Fruit fly (Drosophila melanogaster): Measurements from ENCODE around the gene CG7387.

Gene CG7387

dm6 chr3L:8191042-8191613 is 1.8 kb downstream of the CG7387 start, which contains the start of gene MED24:
Gene MED24 (plus strand): TSS chr3L:8191270.
- TF ChIP-seq h (optimal IDR thresholded peaks at IDR 0.05) (no peak), insv (optimal IDR thresholded peaks at IDR 0.05) (no peak), ttk (optimal IDR thresholded peaks at IDR 0.05) (no peak), Sin3A (optimal IDR thresholded peaks at IDR 0.05) (no peak), Myc (optimal IDR thresholded peaks at IDR 0.05) (no peak), psq (optimal IDR thresholded peaks at IDR 0.05) (no peak)

- no peak for TF ChIP-seq h (optimal IDR thresholded peaks at IDR 0.05)
- no peak for TF ChIP-seq Sin3A (optimal IDR thresholded peaks at IDR 0.05)
- no peak for TF ChIP-seq insv (optimal IDR thresholded peaks at IDR 0.05)
- TF ChIP-seq psq (optimal IDR thresholded peaks at IDR 0.05) = no peak
- TF ChIP-seq Myc (optimal IDR thresholded peaks at IDR 0.05) = no peak
- no peak for TF ChIP-seq ttk (optimal IDR thresholded peaks at IDR 0.05)
These were observed 3.7 kb downstream of the CG7387 start for dm6 chr3L:8189234-8189633.

- TF ChIP-seq psq (optimal IDR thresholded peaks at IDR 0.05) = no peak
- TF ChIP-seq insv (optimal IDR thresholded peaks at IDR 0.05) = no peak
- no peak for TF ChIP-seq Sin3A (optimal IDR thresholded peaks at IDR 0.05)
- TF ChIP-seq h (optimal IDR thresholded peaks at IDR 0.05) = no peak
- no peak for TF ChIP-seq ttk (optimal IDR thresholded peaks at IDR 0.05)
- TF ChIP-seq Myc (optimal IDR thresholded peaks at IDR 0.05) = no peak
These were observed 5.5 kb downstream of the CG7387 start for dm6 chr3L:8187397-8187811.

DNA sequence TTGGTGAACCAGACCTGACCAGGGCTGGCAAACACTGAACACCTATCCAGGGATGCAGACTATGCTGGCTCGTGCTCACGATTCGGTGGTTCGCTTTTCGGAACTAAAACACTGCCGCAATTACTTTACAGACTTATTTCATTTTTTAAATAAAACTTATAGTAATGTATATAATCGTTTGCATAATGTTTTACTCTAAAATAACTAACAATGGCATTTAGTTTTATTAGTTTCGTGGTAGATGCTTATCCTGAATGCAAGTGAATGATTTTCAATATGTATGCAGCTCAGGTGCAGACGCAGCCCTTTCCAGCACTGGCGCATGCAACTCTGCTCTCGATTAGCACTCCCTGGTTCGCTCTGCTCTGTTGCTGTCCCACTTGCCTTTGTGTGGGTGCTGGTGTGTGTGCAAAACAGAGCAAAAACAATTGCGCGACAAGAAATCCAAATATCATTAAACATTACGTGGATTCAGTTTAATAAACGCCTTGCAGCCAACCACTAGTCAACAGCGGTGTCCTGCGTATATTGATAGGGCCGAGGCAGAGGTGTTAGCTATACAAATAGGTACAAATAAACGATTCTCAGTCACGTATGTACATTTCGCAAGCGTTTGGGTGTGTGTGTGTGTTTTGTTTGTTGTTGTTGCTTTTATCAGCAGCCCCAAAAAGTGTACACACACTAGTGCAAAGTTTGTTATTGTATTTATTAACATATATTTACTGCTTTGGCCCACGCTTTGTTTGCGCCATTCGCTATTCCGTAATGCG is 6.1 kb downstream of the CG7387 start, which contains the start of the genes ERR and Atg18a:
Gene ERR, minus strand, starts transcription at position 45 of the 770 bp plus-strand sequence.
Gene Atg18a, plus strand, starts transcription at position 231 of the 770 bp plus-strand sequence.
- TF ChIP-seq ttk (optimal IDR thresholded peaks at IDR 0.05) (no peak), insv (optimal IDR thresholded peaks at IDR 0.05) (no peak), h (optimal IDR thresholded peaks at IDR 0.05) (no peak), Myc (optimal IDR thresholded peaks at IDR 0.05) (no peak), psq (optimal IDR thresholded peaks at IDR 0.05) (no peak), Sin3A (optimal IDR thresholded peaks at IDR 0.05) (no peak)

DNA sequence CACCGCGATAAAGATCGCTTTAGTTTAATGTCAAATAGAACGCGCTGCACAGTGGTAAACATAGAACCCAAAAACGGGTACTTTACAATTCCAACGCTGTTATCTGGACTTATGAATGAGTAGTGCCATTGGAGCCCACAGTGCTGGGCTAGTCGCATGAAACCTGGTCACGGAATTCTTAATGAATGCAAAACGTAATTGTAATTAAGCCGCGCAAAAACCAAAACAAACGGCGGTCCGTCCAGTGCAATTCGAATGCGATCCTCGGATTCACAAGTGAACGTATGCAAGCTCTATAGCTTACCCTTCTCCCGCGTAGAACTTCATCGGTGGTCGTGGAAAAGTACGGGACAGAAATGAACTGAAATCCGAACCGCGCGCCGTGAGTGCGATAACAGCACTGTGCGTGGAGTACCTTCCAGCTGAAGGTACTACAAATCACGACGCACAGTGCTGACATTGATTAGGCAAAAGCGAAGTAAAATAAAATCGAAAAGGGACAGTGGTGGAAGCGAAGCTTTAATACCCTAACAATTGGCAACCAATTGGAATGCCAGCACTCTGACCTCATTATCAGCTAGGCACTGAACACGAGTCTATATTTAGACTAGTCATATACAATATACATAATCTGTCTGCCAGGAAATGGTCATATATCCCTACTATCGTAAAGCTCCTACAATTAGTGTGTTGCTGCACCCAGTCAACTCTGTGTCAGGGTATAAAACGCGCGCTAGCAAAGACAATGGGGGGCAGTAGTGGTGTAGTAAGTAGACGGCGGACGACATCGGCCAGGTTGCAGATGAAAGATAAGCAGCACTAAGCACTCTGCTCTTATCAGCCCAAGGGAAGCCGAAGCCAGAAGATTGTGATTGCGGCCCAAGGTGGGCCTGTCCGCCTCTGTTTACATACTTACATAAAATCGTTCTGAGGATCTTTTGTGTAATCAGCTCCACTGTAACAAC is 7.4 kb downstream of the CG7387 start:
- no peak for TF ChIP-seq insv (optimal IDR thresholded peaks at IDR 0.05)
- no peak for TF ChIP-seq h (optimal IDR thresholded peaks at IDR 0.05)
- no peak for TF ChIP-seq psq (optimal IDR thresholded peaks at IDR 0.05)
- no peak for TF ChIP-seq Sin3A (optimal IDR thresholded peaks at IDR 0.05)

- TF ChIP-seq insv (optimal IDR thresholded peaks at IDR 0.05) (no peak), Sin3A (optimal IDR thresholded peaks at IDR 0.05) (no peak), ttk (optimal IDR thresholded peaks at IDR 0.05) (no peak), h (optimal IDR thresholded peaks at IDR 0.05) (no peak), psq (optimal IDR thresholded peaks at IDR 0.05) (no peak), Myc (optimal IDR thresholded peaks at IDR 0.05) (no peak)
These were observed 12.3 kb downstream of the CG7387 start, which contains the start of the genes mthl7 and Uxs for dm6 chr3L:8180464-8181137. Gene mthl7 (minus strand): TSS chr3L:8180514. Gene Uxs (plus strand): TSS chr3L:8180923.

dm6 chr3L:8177795-8178564 is 14.9 kb downstream of the CG7387 start, which contains the start of gene Nmt:
Gene Nmt (minus strand): TSS chr3L:8178429.
- TF ChIP-seq Myc (optimal IDR thresholded peaks at IDR 0.05) (no peak), insv (optimal IDR thresholded peaks at IDR 0.05) (no peak), Sin3A (optimal IDR thresholded peaks at IDR 0.05) (no peak), psq (optimal IDR thresholded peaks at IDR 0.05) (no peak), h (optimal IDR thresholded peaks at IDR 0.05) (no peak), ttk (optimal IDR thresholded peaks at IDR 0.05) (no peak)

dm6 chr3L:8175818-8176217 is 17.1 kb downstream of the CG7387 start, which contains the start of gene RecQ4:
Gene RecQ4 (minus strand): TSS chr3L:8175978.
- TF ChIP-seq insv (optimal IDR thresholded peaks at IDR 0.05) (no peak), h (optimal IDR thresholded peaks at IDR 0.05) (no peak), psq (optimal IDR thresholded peaks at IDR 0.05) (no peak), Myc (optimal IDR thresholded peaks at IDR 0.05) (no peak)

DNA sequence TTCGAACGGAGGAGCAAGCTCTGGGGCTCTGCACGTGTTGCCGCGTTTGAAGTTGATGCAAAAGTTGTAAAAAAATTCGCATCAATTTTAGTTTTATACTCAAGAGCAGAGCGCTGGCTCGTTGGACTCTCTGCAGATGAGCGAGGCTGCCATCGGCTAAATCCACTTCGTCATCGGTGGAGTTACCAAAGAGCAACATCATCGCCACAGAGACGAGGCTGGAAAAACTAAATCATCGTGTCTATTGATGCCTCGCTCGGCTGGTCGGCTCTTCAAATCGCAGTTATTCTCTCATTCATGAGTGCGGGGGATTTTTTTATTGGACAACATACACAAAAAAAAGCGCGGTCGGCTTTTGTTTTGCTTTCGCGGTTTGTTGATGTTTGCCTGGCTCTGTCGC is 27.5 kb downstream of the CG7387 start, which contains the start of gene CG13675:
Gene CG13675, minus strand, starts transcription at position 83 of the 400 bp plus-strand sequence.
- TF ChIP-seq h (optimal IDR thresholded peaks at IDR 0.05) (no peak), insv (optimal IDR thresholded peaks at IDR 0.05) (no peak), Sin3A (optimal IDR thresholded peaks at IDR 0.05) (no peak), Myc (optimal IDR thresholded peaks at IDR 0.05) (no peak), ttk (optimal IDR thresholded peaks at IDR 0.05) (no peak), psq (optimal IDR thresholded peaks at IDR 0.05) (no peak)

dm6 chr3L:8159724-8160422 is 33.0 kb downstream of the CG7387 start, which contains the start of gene CG43886:
Gene CG43886 (minus strand): TSS chr3L:8159774.
- TF ChIP-seq ttk (optimal IDR thresholded peaks at IDR 0.05) (no peak), psq (optimal IDR thresholded peaks at IDR 0.05) (no peak), Sin3A (optimal IDR thresholded peaks at IDR 0.05) (no peak)

All from Kc167 (cell line).